Fruit fly (Drosophila melanogaster): ENCODE data around the gene RhoGAP71E.

The RhoGAP71E gene

dm6 chr3L:15553993-15554644 lies 34.5 kb upstream of the RhoGAP71E start, which contains the start of gene AGO2 (continued):
- TF ChIP-seq CG7786 (GFP tag; optimal IDR thresholded peaks at IDR 0.05) (no peak), CG10462 (GFP tag; optimal IDR thresholded peaks at IDR 0.05) (no peak), HLH3B (GFP tag; IDR thresholded peaks at IDR 0.05) (no peak), so (GFP tag; IDR thresholded peaks at IDR 0.05) (no peak), CG10543 (GFP tag; optimal IDR thresholded peaks at IDR 0.05) (no peak), zf30C (GFP tag; optimal IDR thresholded peaks at IDR 0.05) (no peak), CG9817 (tag; optimal IDR thresholded peaks at IDR 0.05) (no peak), Mad (GFP tag; optimal IDR thresholded peaks at IDR 0.05) (no peak), gro (GFP tag; optimal IDR thresholded peaks at IDR 0.05) (no peak), kah (GFP tag; optimal IDR thresholded peaks at IDR 0.05) (no peak), Drgx (GFP tag; IDR thresholded peaks at IDR 0.05) (peak; percentile 89), usp (GFP tag; optimal IDR thresholded peaks at IDR 0.05) (no peak), CG4404 (GFP tag; IDR thresholded peaks at IDR 0.05) (no peak), CG10267 (tag; optimal IDR thresholded peaks at IDR 0.05) (peak; percentile 41), HLH54F (GFP tag; optimal IDR thresholded peaks at IDR 0.05) (no peak), toy (GFP tag; IDR thresholded peaks at IDR 0.05) (no peak), CG14050 (GFP tag; IDR thresholded peaks at IDR 0.05) (no peak), CG17829 (tag; optimal IDR thresholded peaks at IDR 0.05) (peak; percentile 62), grau (tag; optimal IDR thresholded peaks at IDR 0.05) (no peak), D19A (tag; optimal IDR thresholded peaks at IDR 0.05) (no peak), Dip2 (GFP tag; IDR thresholded peaks at IDR 0.05) (no peak), otp (GFP tag; IDR thresholded peaks at IDR 0.05) (no peak), Ada2b (GFP tag; IDR thresholded peaks at IDR 0.05) (no peak), sr (GFP tag; IDR thresholded peaks at IDR 0.05) (no peak), cad (GFP tag; optimal IDR thresholded peaks at IDR 0.05) (no peak), lab (GFP tag; optimal IDR thresholded peaks at IDR 0.05) (no peak), cato (GFP tag; optimal IDR thresholded peaks at IDR 0.05; ENCODE audit: borderline replicate concordance) (no peak), pfk (GFP tag; optimal IDR thresholded peaks at IDR 0.05) (no peak), pita (GFP tag; optimal IDR thresholded peaks at IDR 0.05) (peak; percentile 62), Poxn (GFP tag; IDR thresholded peaks at IDR 0.05) (no peak), CG6689 (GFP tag; IDR thresholded peaks at IDR 0.05) (0 out of 2 replicates have a peak, but pooled peaks have one; percentile 28), croc (GFP tag; conservative IDR thresholded peaks at IDR 0.05) (no peak), CG15479 (GFP tag; optimal IDR thresholded peaks at IDR 0.05) (no peak), CG14441 (GFP tag; IDR thresholded peaks at IDR 0.05) (no peak), hb (GFP tag; IDR thresholded peaks at IDR 0.05; ENCODE audit: partially characterized antibody) (peak; percentile 68; the same call in 2 of the 3 replicates), onecut (GFP tag; IDR thresholded peaks at IDR 0.05) (peak; percentile 47), CG17568 (GFP tag; optimal IDR thresholded peaks at IDR 0.05) (peak; percentile 61), CkIIα-i1 (GFP tag; IDR thresholded peaks at IDR 0.05) (no peak), sd (tag; optimal IDR thresholded peaks at IDR 0.05) (no peak), tup (GFP tag; optimal IDR thresholded peaks at IDR 0.05) (no peak), pnt (GFP tag; optimal IDR thresholded peaks at IDR 0.05) (no peak), Ets65A (GFP tag) (no peak), sug (tag; optimal IDR thresholded peaks at IDR 0.05) (peak; percentile 9), Bteb2 (GFP tag; optimal IDR thresholded peaks at IDR 0.05) (no peak), pb (GFP tag; optimal IDR thresholded peaks at IDR 0.05) (peak; percentile 39), Fer2 (tag; optimal IDR thresholded peaks at IDR 0.05) (no peak), Ssrp (tag; optimal IDR thresholded peaks at IDR 0.05) (no peak), ab (GFP tag; optimal IDR thresholded peaks at IDR 0.05) (no peak), sisA (GFP tag; IDR thresholded peaks at IDR 0.05) (no peak), bowl (GFP tag; IDR thresholded peaks at IDR 0.05) (no peak), CG12236 (GFP tag; optimal IDR thresholded peaks at IDR 0.05) (no peak), mam (GFP tag; optimal IDR thresholded peaks at IDR 0.05) (no peak)

Data from whole organism, embryonic.